Worm (Caenorhabditis elegans) whole organism, young adult: Measurements from ENCODE around the gene lido-12.

Experiments used
- B0035.1 ChIP-seq: sonication (generic microtip); optimal IDR thresholded peaks from 2 replicates; lab custom pipeline; 2016; ENCODE audit warnings: missing genetic modification characterization, mild to moderate bottlenecking, missing compliant biosample characterization, missing genotype, missing genetic modification reagents
- F23B12.7 ChIP-seq: sonication (generic microtip); optimal IDR thresholded peaks from 2 replicates; lab custom pipeline; 2017; ENCODE audit warnings: missing genetic modification characterization, mild to moderate bottlenecking, missing compliant biosample characterization, antibody characterized with exemption, moderate library complexity; ENCODE audit not compliant: insufficient read depth
- F37B4.10 ChIP-seq: fragments of 200-800 bp; sonication (Bioruptor generic); IDR thresholded peaks from 2 replicates; pipeline ENCODE4 v1.3.6; 2022; ENCODE audit warnings: missing genetic modification characterization, missing compliant biosample characterization
- K12H6.12 ChIP-seq: fragments of 200-800 bp; sonication (Bioruptor generic); optimal IDR thresholded peaks from 2 replicates; lab custom pipeline; 2018; ENCODE audit warnings: mild to moderate bottlenecking, missing genetic modification characterization, missing compliant biosample characterization
- Y67H2A.10 ChIP-seq: fragments of 200-800 bp; sonication (Bioruptor generic); conservative IDR thresholded peaks from 2 replicates; pipeline ENCODE4 v1.3.6; 2022; ENCODE audit warnings: missing genetic modification reagents, missing genetic modification characterization, missing compliant biosample characterization
- ZK185.1 ChIP-seq: sonication (generic microtip); optimal IDR thresholded peaks from 2 replicates; lab custom pipeline; 2016; ENCODE audit warnings: mild to moderate bottlenecking, missing genetic modification characterization, missing compliant biosample characterization; ENCODE audit not compliant: poor library complexity, severe bottlenecking
- aptf-2 ChIP-seq: fragments of 200-800 bp; sonication (Bioruptor generic); conservative IDR thresholded peaks from 2 replicates; pipeline ENCODE4 v1.3.6; 2022; ENCODE audit warnings: missing genetic modification reagents, missing genetic modification characterization, missing compliant biosample characterization
- athp-1 ChIP-seq: sonication (generic microtip); optimal IDR thresholded peaks from 2 replicates; lab custom pipeline; 2017; ENCODE audit warnings: mild to moderate bottlenecking, missing genetic modification characterization, missing compliant biosample characterization
- attf-3 ChIP-seq: fragments of 200-800 bp; sonication (Bioruptor generic); conservative IDR thresholded peaks from 2 replicates; pipeline ENCODE4 v1.3.6; 2022; ENCODE audit warnings: missing genetic modification reagents, missing genetic modification characterization, missing compliant biosample characterization
- ceh-58 ChIP-seq: fragments of 200-800 bp; sonication (Bioruptor generic); IDR thresholded peaks from 2 replicates; pipeline ENCODE4 v1.3.6; 2022; ENCODE audit warnings: missing genetic modification characterization, missing compliant biosample characterization
- ceh-79 ChIP-seq: sonication (generic microtip); optimal IDR thresholded peaks from 2 replicates; lab custom pipeline; 2017; ENCODE audit warnings: mild to moderate bottlenecking, missing genetic modification characterization, missing compliant biosample characterization
- ceh-91 ChIP-seq: fragments of 200-800 bp; sonication (Bioruptor generic); IDR thresholded peaks from 2 replicates; pipeline ENCODE4 v1.3.6; 2022; ENCODE audit warnings: missing genetic modification reagents, missing genetic modification characterization, missing compliant biosample characterization
- him-1 ChIP-seq: sonication (generic microtip); optimal IDR thresholded peaks from 2 replicates; lab custom pipeline; 2016; ENCODE audit warnings: missing genotype, missing genetic modification reagents, missing genetic modification characterization, missing compliant biosample characterization
- hlh-26 ChIP-seq: fragments of 200-800 bp; sonication (Bioruptor generic); conservative IDR thresholded peaks from 2 replicates; pipeline ENCODE4 v1.3.6; 2022; ENCODE audit warnings: missing genetic modification reagents, missing genetic modification characterization, missing compliant biosample characterization
- hsf-1 ChIP-seq: fragments of 200-800 bp; sonication (Bioruptor generic); IDR thresholded peaks from 2 replicates; pipeline ENCODE4 v1.3.6; 2022; ENCODE audit warnings: missing genetic modification reagents, missing genetic modification characterization, missing compliant biosample characterization
- lag-1 ChIP-seq: fragments of 200-800 bp; sonication (Bioruptor generic); IDR thresholded peaks from 2 replicates; pipeline ENCODE4 v1.3.6; 2022; ENCODE audit warnings: missing genetic modification reagents, missing genetic modification characterization, missing compliant biosample characterization
- let-526 ChIP-seq: fragments of 200-800 bp; sonication (Bioruptor generic); IDR thresholded peaks from 2 replicates; pipeline ENCODE4 v1.3.6; 2022; ENCODE audit warnings: missing genetic modification reagents, missing genetic modification characterization, missing compliant biosample characterization
- lsl-1 ChIP-seq: fragments of 200-800 bp; sonication (Bioruptor generic); optimal IDR thresholded peaks from 2 replicates; lab custom pipeline; 2018; ENCODE audit warnings: mild to moderate bottlenecking, missing genetic modification characterization, moderate library complexity, missing compliant biosample characterization
- madf-6 ChIP-seq: fragments of 200-800 bp; sonication (Bioruptor generic); IDR thresholded peaks from 2 replicates; pipeline ENCODE4 v1.3.6; 2022; ENCODE audit warnings: missing genetic modification reagents, missing genetic modification characterization, missing compliant biosample characterization
- mel-28 ChIP-seq: sonication (generic microtip); optimal IDR thresholded peaks from 2 replicates; lab custom pipeline; 2016; ENCODE audit warnings: borderline replicate concordance, mild to moderate bottlenecking, missing genetic modification characterization, missing compliant biosample characterization
- mxl-1 ChIP-seq: sonication (generic microtip); optimal IDR thresholded peaks from 2 replicates; lab custom pipeline; 2016; ENCODE audit warnings: missing genetic modification characterization, missing compliant biosample characterization
- nfya-1 ChIP-seq: sonication (generic microtip); optimal IDR thresholded peaks from 2 replicates; lab custom pipeline; 2017; ENCODE audit warnings: antibody characterized with exemption, missing compliant biosample characterization, missing genetic modification characterization, borderline replicate concordance; ENCODE audit not compliant: insufficient read depth
- repo-1 ChIP-seq: sonication (generic microtip); optimal IDR thresholded peaks from 2 replicates; lab custom pipeline; 2017; ENCODE audit warnings: mild to moderate bottlenecking, missing genetic modification characterization, missing compliant biosample characterization
- rpc-1 ChIP-seq, 2 experiments: fragments of 150-350 bp in 1 of 2; sonication (generic microtip) in 1 of 2; optimal IDR thresholded peaks; 2 replicates each; lab custom pipeline; 2014 to 2018; ENCODE audit warnings: missing biosample characterization in 1 of 2, missing genetic modification characterization in 1 of 2, missing genetic modification reagents in 1 of 2, missing genotype in 1 of 2
- somi-1 ChIP-seq: fragments of 200-800 bp; sonication (Bioruptor generic); optimal IDR thresholded peaks from 2 replicates; lab custom pipeline; 2018; ENCODE audit warnings: mild to moderate bottlenecking, missing genetic modification characterization, missing compliant biosample characterization
- tlf-1 ChIP-seq: fragments of 200-800 bp; sonication (Bioruptor generic); optimal IDR thresholded peaks from 2 replicates; lab custom pipeline; 2018; ENCODE audit warnings: mild to moderate bottlenecking, missing genetic modification characterization, missing compliant biosample characterization
- unc-130 ChIP-seq: sonication (generic microtip); optimal IDR thresholded peaks from 2 replicates; lab custom pipeline; 2016; ENCODE audit warnings: missing genetic modification reagents, missing genetic modification characterization, missing compliant biosample characterization
- zfh-2 ChIP-seq: fragments of 200-800 bp; sonication (Bioruptor generic); conservative IDR thresholded peaks from 2 replicates; pipeline ENCODE4 v1.3.6; 2022; ENCODE audit warnings: missing genetic modification reagents, missing genetic modification characterization, missing compliant biosample characterization
- zim-3 ChIP-seq: sonication (generic microtip); optimal IDR thresholded peaks from 2 replicates; lab custom pipeline; 2017; ENCODE audit warnings: mild to moderate bottlenecking, missing genetic modification characterization, moderate library complexity, missing compliant biosample characterization
- ztf-18 ChIP-seq: sonication (generic microtip); optimal IDR thresholded peaks from 2 replicates; lab custom pipeline; 2016; ENCODE audit warnings: missing genotype, mild to moderate bottlenecking, missing genetic modification characterization, missing compliant biosample characterization

lido-12 gene

ce11 chrII:3036344-3036743, 30.7 kb downstream of the lido-12 start (continued):
- no peak for TF ChIP-seq Y67H2A.10 (GFP tag; lab: Robert Waterston, UW)
- TF ChIP-seq rpc-1 (optimal IDR thresholded peaks at IDR 0.05; lab: Kevin White, UChicago) = no peak
- TF ChIP-seq rpc-1 (tag; optimal IDR thresholded peaks at IDR 0.05; lab: Kevin White, UChicago) = no peak

DNA sequence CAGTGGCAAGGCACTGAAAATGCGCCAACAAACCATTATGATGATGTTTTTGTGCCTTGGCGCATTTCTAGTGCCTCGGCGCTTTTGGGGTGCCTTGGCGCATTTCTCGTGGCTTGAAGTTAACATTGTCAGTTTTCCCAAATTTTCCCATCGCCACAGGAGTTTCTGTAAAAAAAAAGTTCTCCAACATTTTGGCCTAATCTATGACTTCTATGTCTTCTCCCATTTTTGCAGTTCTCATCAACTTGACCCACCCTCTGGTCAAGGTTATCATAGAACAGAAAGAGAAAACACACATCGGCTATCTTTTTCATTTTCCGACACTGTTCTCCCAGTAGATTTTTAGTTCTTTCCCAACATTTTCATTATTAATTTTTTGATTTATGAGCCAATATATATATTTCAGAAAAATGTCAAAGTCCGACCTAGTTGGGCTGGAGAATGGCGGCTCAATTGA, 32.9 kb downstream of the lido-12 start, which contains the start of the genes B0454.26 and B0454.5:
TSS of gene B0454.26 (minus strand) at position 101 of the 457 bp plus-strand sequence.
TSS of gene B0454.5 (plus strand) at position 407 of the 457 bp plus-strand sequence.
- TF ChIP-seq tlf-1 (GFP tag; lab: Kevin White, UChicago) (no peak), K12H6.12 (tag; lab: Kevin White, UChicago) (no peak), F37B4.10 (GFP tag; lab: Robert Waterston, UW) (0 out of 2 replicates have a peak, but pooled peaks have one; percentile 50), ztf-18 (peak; percentile 28), ceh-58 (GFP tag; lab: Robert Waterston, UW) (no peak)

ce11 chrII:3043358-3043757, 37.8 kb downstream of the lido-12 start, which contains the start of gene B0454.8:
Gene B0454.8, minus strand, starts transcription at chrII:3043458.
- no peak for TF ChIP-seq ZK185.1 (tag; lab: Kevin White, UChicago)

DNA sequence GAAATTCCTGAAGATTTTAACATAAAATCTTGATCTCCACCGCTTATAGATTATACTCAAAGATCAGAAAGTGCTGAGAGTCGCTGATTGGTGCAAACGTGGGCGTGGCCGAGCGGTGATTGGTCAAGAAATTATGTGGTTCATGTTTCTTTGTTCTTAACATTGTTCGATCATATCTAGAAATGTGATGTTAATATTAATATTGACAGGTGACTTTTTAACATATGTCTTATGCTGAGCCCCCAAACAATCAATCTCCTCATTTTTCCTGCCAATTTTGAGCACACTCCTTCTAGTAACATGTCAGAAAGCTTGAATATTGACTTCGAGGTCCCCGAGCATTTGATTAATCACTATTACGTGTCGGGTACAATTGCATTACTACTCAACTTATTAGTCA, 38.4 kb downstream of the lido-12 start, which contains the start of gene sri-29:
TSS of gene sri-29 (plus strand) at position 301 of the 400 bp plus-strand sequence.
- no peak for TF ChIP-seq lag-1 (GFP tag; lab: Robert Waterston, UW)
- no peak for TF ChIP-seq hsf-1 (GFP tag; lab: Robert Waterston, UW)
- TF ChIP-seq unc-130 (GFP tag; lab: Kevin White, UChicago) = no peak
- no peak for TF ChIP-seq him-1 (tag; lab: Kevin White, UChicago)
- no peak for TF ChIP-seq mxl-1 (tag; lab: Kevin White, UChicago)
- no peak for TF ChIP-seq ceh-79 (tag; lab: Kevin White, UChicago)
- TF ChIP-seq B0035.1 (tag; lab: Kevin White, UChicago) = no peak
- TF ChIP-seq zim-3 (tag; lab: Kevin White, UChicago) = no peak
- no peak for TF ChIP-seq rpc-1 (optimal IDR thresholded peaks at IDR 0.05; lab: Kevin White, UChicago)
- no peak for TF ChIP-seq rpc-1 (tag; optimal IDR thresholded peaks at IDR 0.05; lab: Kevin White, UChicago)
- TF ChIP-seq somi-1 (GFP tag; lab: Kevin White, UChicago) = no peak
- no peak for TF ChIP-seq nfya-1 (tag; lab: Kevin White, UChicago)
- TF ChIP-seq F23B12.7 (tag; lab: Kevin White, UChicago) = no peak
- no peak for TF ChIP-seq lsl-1 (GFP tag; lab: Kevin White, UChicago)
- TF ChIP-seq let-526 (GFP tag; lab: Robert Waterston, UW) = no peak
- TF ChIP-seq aptf-2 (GFP tag; lab: Robert Waterston, UW) = no peak
- no peak for TF ChIP-seq athp-1 (tag; lab: Kevin White, UChicago)
- no peak for TF ChIP-seq mel-28 (tag; lab: Kevin White, UChicago)
- TF ChIP-seq repo-1 (tag; lab: Kevin White, UChicago) = no peak
- no peak for TF ChIP-seq madf-6 (GFP tag; lab: Robert Waterston, UW)
- no peak for TF ChIP-seq ceh-91 (GFP tag; lab: Robert Waterston, UW)
- TF ChIP-seq, all 124 proteins: peak for 0

- TF ChIP-seq attf-3 (GFP tag; lab: Robert Waterston, UW) = 0 out of 2 replicates have a peak, but pooled peaks have one; percentile 20
- no peak for TF ChIP-seq hlh-26 (GFP tag; lab: Robert Waterston, UW)
- TF ChIP-seq zfh-2 = peak; percentile 85
- TF ChIP-seq, all 124 proteins: peak for 2
Observed at ce11 chrII:3045422-3045821, 39.8 kb downstream of the lido-12 start.
